Worm (Caenorhabditis elegans) whole organism, L2 larva: ENCODE results near the gene idpc-5.

Experiments used
- C34F6.9 ChIP-seq: fragments of 150-350 bp; optimal IDR thresholded peaks from 2 replicates; lab custom pipeline; 2014; ENCODE audit warnings: missing biosample characterization, missing genetic modification characterization
- F13H6.1 ChIP-seq: sonication (generic microtip); optimal IDR thresholded peaks from 2 replicates; lab custom pipeline; 2016; ENCODE audit warnings: missing genetic modification characterization, missing compliant biosample characterization
- R02D3.7 ChIP-seq: fragments of 150-350 bp; optimal IDR thresholded peaks from 2 replicates; lab custom pipeline; 2014; ENCODE audit warnings: missing biosample characterization, missing genetic modification characterization
- ZK546.5 ChIP-seq: sonication (generic microtip); optimal IDR thresholded peaks from 2 replicates; lab custom pipeline; 2017; ENCODE audit warnings: missing biosample characterization, missing genetic modification characterization
- alr-1 ChIP-seq: fragments of 150-350 bp; optimal IDR thresholded peaks from 2 replicates; lab custom pipeline; 2014; ENCODE audit warnings: missing biosample characterization, missing genetic modification characterization
- aly-2 ChIP-seq: fragments of 150-350 bp; optimal IDR thresholded peaks from 2 replicates; lab custom pipeline; 2014; ENCODE audit warnings: missing biosample characterization, missing genetic modification characterization
- ama-1 ChIP-seq: fragments of 150-350 bp; optimal IDR thresholded peaks from 2 replicates; lab custom pipeline; 2018; ENCODE audit warnings: inconsistent platforms
- blmp-1 ChIP-seq: sonication (generic microtip); optimal IDR thresholded peaks from 2 replicates; lab custom pipeline; 2017; ENCODE audit warnings: missing genetic modification characterization, mild to moderate bottlenecking, missing compliant biosample characterization, antibody characterized with exemption, moderate library complexity; ENCODE audit not compliant: insufficient read depth
- ceh-16 ChIP-seq: fragments of 150-350 bp; optimal IDR thresholded peaks from 2 replicates; lab custom pipeline; 2014; ENCODE audit warnings: missing biosample characterization, missing genetic modification characterization
- ceh-82 ChIP-seq: fragments of 150-350 bp; optimal IDR thresholded peaks from 2 replicates; lab custom pipeline; 2014; ENCODE audit warnings: missing biosample characterization, missing genetic modification characterization
- crh-2 ChIP-seq: sonication (generic microtip); optimal IDR thresholded peaks from 2 replicates; lab custom pipeline; 2017; ENCODE audit warnings: missing biosample characterization, missing genetic modification characterization
- egl-27 ChIP-seq: sonication (generic microtip); optimal IDR thresholded peaks from 3 replicates; lab custom pipeline; 2017; ENCODE audit warnings: missing biosample characterization, missing genetic modification reagents, missing genetic modification characterization
- elt-1 ChIP-seq: fragments of 150-350 bp; optimal IDR thresholded peaks from 2 replicates; lab custom pipeline; 2014; ENCODE audit warnings: missing biosample characterization, missing genetic modification characterization
- elt-3 ChIP-seq: sonication (generic microtip); optimal IDR thresholded peaks from 2 replicates; lab custom pipeline; 2017; ENCODE audit warnings: missing biosample characterization, missing genetic modification characterization
- gmeb-1 ChIP-seq: fragments of 150-350 bp; optimal IDR thresholded peaks from 2 replicates; lab custom pipeline; 2014; ENCODE audit warnings: missing biosample characterization, missing genetic modification characterization
- lin-11 ChIP-seq: fragments of 150-350 bp; sonication (generic microtip); optimal IDR thresholded peaks from 2 replicates; lab custom pipeline; 2014; ENCODE audit warnings: missing biosample characterization, missing genetic modification characterization, inconsistent platforms, mixed read lengths
- lin-13 ChIP-seq: fragments of 150-350 bp; optimal IDR thresholded peaks from 2 replicates; lab custom pipeline; 2014; ENCODE audit warnings: missing biosample characterization, missing genetic modification reagents, missing genetic modification characterization
- lin-39 ChIP-seq: fragments of 150-350 bp; optimal IDR thresholded peaks from 2 replicates; lab custom pipeline; 2014; ENCODE audit warnings: missing biosample characterization, missing genetic modification reagents, missing genetic modification characterization
- lsy-2 ChIP-seq, 2 experiments: fragments of 150-350 bp in 1 of 2; sonication (generic microtip) in 1 of 2; optimal IDR thresholded peaks; 2 replicates each; lab custom pipeline; 2014 to 2017; ENCODE audit warnings: missing biosample characterization in 2 of 2, missing genetic modification characterization in 2 of 2
- mab-5 ChIP-seq: fragments of 150-350 bp; optimal IDR thresholded peaks from 2 replicates; lab custom pipeline; 2014; ENCODE audit warnings: missing biosample characterization, missing genetic modification characterization
- mbf-1 ChIP-seq: sonication (generic microtip); optimal IDR thresholded peaks from 2 replicates; lab custom pipeline; 2017; ENCODE audit warnings: missing biosample characterization, missing genetic modification characterization
- mdl-1 ChIP-seq, 2 experiments: fragments of 150-350 bp in 1 of 2; sonication (generic microtip) in 1 of 2; optimal IDR thresholded peaks; 2 replicates each; lab custom pipeline; 2017; ENCODE audit warnings: missing biosample characterization in 2 of 2, missing genetic modification characterization in 2 of 2
- nhr-10 ChIP-seq: sonication (generic microtip); optimal IDR thresholded peaks from 2 replicates; lab custom pipeline; 2017; ENCODE audit warnings: missing biosample characterization, missing genetic modification characterization
- nhr-11 ChIP-seq: fragments of 150-350 bp; optimal IDR thresholded peaks from 2 replicates; lab custom pipeline; 2014; ENCODE audit warnings: missing biosample characterization, missing genetic modification characterization
- nhr-12 ChIP-seq: fragments of 150-350 bp; optimal IDR thresholded peaks from 2 replicates; lab custom pipeline; 2014; ENCODE audit warnings: missing biosample characterization, missing genetic modification characterization
- nhr-21 ChIP-seq: fragments of 150-350 bp; optimal IDR thresholded peaks from 2 replicates; lab custom pipeline; 2014; ENCODE audit warnings: missing biosample characterization, missing genetic modification characterization
- nhr-23 ChIP-seq: fragments of 150-350 bp; optimal IDR thresholded peaks from 2 replicates; lab custom pipeline; 2014; ENCODE audit warnings: missing biosample characterization, missing genetic modification reagents, missing genetic modification characterization
- nhr-25 ChIP-seq: fragments of 150-350 bp; sonication (generic microtip); optimal IDR thresholded peaks from 3 replicates; lab custom pipeline; 2014; ENCODE audit warnings: missing biosample characterization, missing genetic modification characterization
- nhr-77 ChIP-seq: fragments of 150-350 bp; optimal IDR thresholded peaks from 2 replicates; lab custom pipeline; 2014; ENCODE audit warnings: missing biosample characterization, missing genetic modification characterization
- peb-1 ChIP-seq: fragments of 150-350 bp; optimal IDR thresholded peaks from 2 replicates; lab custom pipeline; 2014; ENCODE audit warnings: missing biosample characterization, missing genetic modification characterization
- skn-1 ChIP-seq: sonication (generic microtip); optimal IDR thresholded peaks from 2 replicates; lab custom pipeline; 2017; ENCODE audit warnings: missing biosample characterization, missing genetic modification characterization
- sma-3 ChIP-seq: sonication (generic microtip); optimal IDR thresholded peaks from 2 replicates; lab custom pipeline; 2016; ENCODE audit warnings: missing genetic modification reagents, missing genetic modification characterization, missing compliant biosample characterization
- sma-9 ChIP-seq, 2 experiments: fragments of 150-350 bp in 1 of 2; sonication (generic microtip) in 1 of 2; optimal IDR thresholded peaks; 2 replicates each; lab custom pipeline; 2014 to 2016; ENCODE audit warnings: missing genetic modification characterization in 2 of 2, mild to moderate bottlenecking in 1 of 2, missing biosample characterization in 1 of 2, missing compliant biosample characterization in 1 of 2, missing genetic modification reagents in 1 of 2, moderate library complexity in 1 of 2
- snpc-4 ChIP-seq: fragments of 150-350 bp; optimal IDR thresholded peaks from 2 replicates; lab custom pipeline; 2014; ENCODE audit warnings: missing biosample characterization, missing genetic modification characterization
- unc-39 ChIP-seq: fragments of 150-350 bp; optimal IDR thresholded peaks from 2 replicates; lab custom pipeline; 2014; ENCODE audit warnings: missing biosample characterization, missing genetic modification characterization
- unc-55 ChIP-seq: fragments of 150-350 bp; sonication (generic microtip); optimal IDR thresholded peaks from 3 replicates; lab custom pipeline; 2014; ENCODE audit warnings: missing biosample characterization, missing genetic modification reagents, missing genetic modification characterization
- unc-62 ChIP-seq: fragments of 150-350 bp; optimal IDR thresholded peaks from 2 replicates; lab custom pipeline; 2014; ENCODE audit warnings: missing biosample characterization, missing genetic modification reagents, missing genetic modification characterization
- zag-1 ChIP-seq: fragments of 150-350 bp; optimal IDR thresholded peaks from 2 replicates; lab custom pipeline; 2014; ENCODE audit warnings: missing biosample characterization, missing genetic modification characterization
- ztf-1 ChIP-seq: fragments of 200-800 bp; sonication (Bioruptor generic); conservative IDR thresholded peaks from 2 replicates; pipeline ENCODE4 v1.3.6; 2022; ENCODE audit warnings: missing genetic modification characterization, missing compliant biosample characterization

idpc-5 gene

DNA sequence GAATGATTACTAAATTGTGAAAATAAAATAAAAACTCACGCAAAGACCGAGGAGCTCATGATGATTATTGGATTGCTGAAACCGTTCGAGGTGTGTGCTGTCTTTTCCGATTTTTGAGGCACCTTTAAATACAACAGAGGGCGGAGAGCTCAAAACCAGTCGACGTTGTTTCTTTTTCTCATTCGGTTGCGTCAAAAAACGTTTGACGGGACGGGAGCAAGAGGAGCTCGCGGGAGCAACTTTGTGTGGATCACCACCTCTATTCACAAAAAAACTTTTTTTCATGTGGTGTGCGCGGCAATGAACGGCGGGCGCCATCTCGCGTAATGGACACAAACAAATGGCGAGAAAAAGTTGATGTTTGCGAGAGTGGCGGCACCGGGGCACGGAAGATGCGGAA is 6.4 kb upstream of the idpc-5 start, which contains the start of gene idpc-3:
TSS of gene idpc-3 (minus strand) at position 101 of the 400 bp plus-strand sequence.
- no peak for TF ChIP-seq lin-13
- no peak for TF ChIP-seq ZK546.5 (tag; lab: Kevin White, UChicago)
- no peak for TF ChIP-seq egl-27 (tag; lab: Kevin White, UChicago)
- no peak for TF ChIP-seq R02D3.7 (tag; lab: Kevin White, UChicago)
- no peak for TF ChIP-seq unc-62 (GFP tag; lab: Kevin White, UChicago)

DNA sequence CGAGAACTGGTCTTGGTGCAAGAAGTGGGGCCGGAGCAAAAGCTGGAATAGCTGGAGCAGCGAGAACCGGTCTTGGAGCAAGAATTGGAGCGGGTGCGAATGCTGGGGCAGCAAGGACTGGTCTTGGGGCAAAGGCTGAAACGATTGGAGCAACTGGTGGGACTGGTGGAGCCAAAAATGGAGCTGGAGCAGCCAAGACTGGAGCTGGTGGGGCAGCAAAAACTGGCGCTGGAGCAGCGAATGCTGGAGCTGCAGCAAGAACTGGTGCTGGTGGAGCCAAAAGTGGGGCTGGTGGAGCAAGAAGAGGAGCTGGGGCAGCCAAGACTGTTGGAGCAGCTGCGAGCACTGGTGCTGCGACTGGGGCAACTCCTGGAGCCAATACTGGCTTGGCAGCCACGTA is 5.9 kb upstream of the idpc-5 start:
- no peak for TF ChIP-seq C34F6.9
- TF ChIP-seq, all 48 proteins: peak for 0

DNA sequence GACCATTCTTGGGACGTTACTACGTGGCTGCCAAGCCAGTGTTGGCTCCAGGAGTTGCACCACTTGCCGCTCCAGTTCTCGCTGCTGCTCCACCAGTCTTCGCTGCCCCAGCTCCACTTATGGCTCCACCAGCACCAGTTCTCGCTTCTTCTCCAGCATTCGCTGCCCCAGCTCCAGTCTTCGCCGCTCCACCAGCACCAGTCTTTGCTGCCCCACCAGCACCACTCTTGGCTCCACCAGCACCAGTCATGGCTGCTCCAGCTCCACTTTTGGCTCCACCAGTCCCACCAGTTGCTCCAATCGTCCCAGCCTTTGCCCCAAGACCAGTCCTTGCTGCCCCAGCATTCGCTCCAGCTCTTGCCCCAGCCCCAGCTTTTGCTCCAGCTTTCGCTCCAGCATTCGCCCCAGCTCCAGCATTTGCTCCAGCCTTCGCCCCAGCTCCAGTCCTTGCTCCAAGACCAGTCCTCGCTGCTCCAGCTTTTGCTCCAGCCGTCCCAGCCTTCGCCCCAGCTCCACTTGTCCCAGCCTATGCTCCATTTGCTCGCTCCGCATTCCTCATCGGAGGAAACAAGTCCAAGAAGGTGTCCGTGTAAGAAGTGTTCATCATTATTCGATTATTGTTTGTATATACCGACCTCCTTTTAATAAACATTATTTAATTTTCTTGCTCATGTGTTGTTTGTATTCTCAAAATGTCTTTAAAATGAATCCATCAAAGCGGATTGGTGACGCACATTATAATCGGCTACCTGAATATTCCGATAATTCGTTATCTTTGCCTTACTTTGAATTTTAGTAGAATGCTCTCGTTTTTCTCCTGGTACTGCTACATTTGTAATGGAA is 3.1 kb upstream of the idpc-5 start, which contains the start of gene T06E4.7:
TSS of gene T06E4.7 (plus strand) at position 793 of the 843 bp plus-strand sequence.
- TF ChIP-seq aly-2 (no peak), mdl-1 (tag; optimal IDR thresholded peaks at IDR 0.05; lab: Kevin White, UChicago) (no peak), ama-1 (no peak), lsy-2 (tag; optimal IDR thresholded peaks at IDR 0.05; lab: Kevin White, UChicago) (no peak), nhr-25 (tag; lab: Kevin White, UChicago) (no peak), ceh-82 (tag; lab: Kevin White, UChicago) (no peak), zag-1 (no peak), peb-1 (tag; lab: Kevin White, UChicago) (no peak), blmp-1 (no peak), lin-13 (no peak), mab-5 (tag; lab: Kevin White, UChicago) (no peak), lin-11 (tag; lab: Kevin White, UChicago) (no peak), alr-1 (tag; lab: Kevin White, UChicago) (no peak), unc-55 (GFP tag; lab: Kevin White, UChicago) (no peak), nhr-77 (no peak), R02D3.7 (tag; lab: Kevin White, UChicago) (no peak), elt-3 (tag; lab: Kevin White, UChicago) (no peak), sma-3 (no peak), nhr-21 (tag; lab: Kevin White, UChicago) (no peak)

DNA sequence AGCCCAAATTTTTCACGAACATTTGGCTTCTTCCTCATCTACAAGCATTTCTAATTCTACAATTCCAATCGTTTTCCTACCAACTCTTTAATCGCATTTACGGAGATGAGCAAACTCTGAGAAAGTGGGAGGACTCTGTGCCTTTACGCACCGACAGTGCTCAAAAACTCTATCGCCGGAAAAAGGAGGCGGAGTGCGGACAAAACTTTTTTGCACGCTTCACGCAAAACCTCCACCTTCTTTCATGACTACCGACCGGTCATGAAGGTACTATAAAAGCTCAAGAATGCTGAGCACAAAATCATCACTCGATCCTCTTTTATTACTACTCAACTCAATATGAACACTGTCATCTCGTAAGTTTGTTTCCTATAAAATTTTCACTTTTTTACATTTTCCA is 2.4 kb upstream of the idpc-5 start, which contains the start of gene idpc-4:
TSS of gene idpc-4 (plus strand) at position 301 of the 400 bp plus-strand sequence.
- TF ChIP-seq mdl-1 (tag; optimal IDR thresholded peaks at IDR 0.05; lab: Kevin White, UChicago), result no peak
- TF ChIP-seq C34F6.9, result no peak
- TF ChIP-seq lin-13, result no peak
- TF ChIP-seq nhr-77, result no peak
- TF ChIP-seq nhr-12 (tag; lab: Kevin White, UChicago), result no peak
- no peak for TF ChIP-seq R02D3.7 (tag; lab: Kevin White, UChicago)
- TF ChIP-seq ama-1, result no peak
- TF ChIP-seq ceh-82 (tag; lab: Kevin White, UChicago), result no peak
- TF ChIP-seq sma-9 (GFP tag; optimal IDR thresholded peaks at IDR 0.05; lab: Kevin White, UChicago), result no peak
- TF ChIP-seq sma-9 (tag; optimal IDR thresholded peaks at IDR 0.05; lab: Kevin White, UChicago), result no peak
- TF ChIP-seq gmeb-1 (tag; lab: Kevin White, UChicago), result no peak
- no peak for TF ChIP-seq blmp-1
- no peak for TF ChIP-seq lin-39 (tag; lab: Kevin White, UChicago)
- no peak for TF ChIP-seq aly-2
- TF ChIP-seq egl-27 (tag; lab: Kevin White, UChicago), result no peak
- no peak for TF ChIP-seq ceh-16
- TF ChIP-seq snpc-4 (tag; lab: Kevin White, UChicago), result no peak
- TF ChIP-seq elt-3 (tag; lab: Kevin White, UChicago), result no peak
- no peak for TF ChIP-seq mbf-1 (tag; lab: Kevin White, UChicago)
- no peak for TF ChIP-seq nhr-21 (tag; lab: Kevin White, UChicago)

DNA sequence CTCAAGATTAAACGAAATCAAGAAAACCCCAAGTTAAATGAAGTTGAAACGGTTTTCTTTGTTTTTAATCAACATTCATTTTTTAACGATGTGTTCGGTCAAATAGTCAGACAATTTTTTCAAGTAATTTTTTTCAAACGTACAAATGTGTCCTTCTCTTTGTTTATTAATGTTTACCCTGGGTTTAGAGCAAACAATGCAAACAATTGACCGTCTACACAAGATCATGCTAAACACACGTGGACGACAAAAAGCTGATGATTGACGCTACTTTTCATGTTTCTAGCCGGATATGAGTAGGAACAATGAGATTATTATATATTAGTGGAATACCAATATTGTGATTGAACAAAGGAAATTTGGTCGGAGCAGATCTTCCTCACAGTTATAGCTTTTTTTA is 1.3 kb downstream of the idpc-5 start:
- TF ChIP-seq elt-1 (tag; lab: Kevin White, UChicago) (no peak), sma-9 (GFP tag; optimal IDR thresholded peaks at IDR 0.05; lab: Kevin White, UChicago) (no peak), sma-9 (tag; optimal IDR thresholded peaks at IDR 0.05; lab: Kevin White, UChicago) (no peak), nhr-23 (tag; lab: Kevin White, UChicago) (no peak), aly-2 (no peak), snpc-4 (tag; lab: Kevin White, UChicago) (no peak), nhr-10 (tag; lab: Kevin White, UChicago) (no peak), F13H6.1 (no peak), nhr-11 (no peak), crh-2 (tag; lab: Kevin White, UChicago) (no peak), unc-39 (tag; lab: Kevin White, UChicago) (no peak), skn-1 (tag; lab: Kevin White, UChicago) (no peak), C34F6.9 (no peak), nhr-21 (tag; lab: Kevin White, UChicago) (no peak), egl-27 (tag; lab: Kevin White, UChicago) (no peak), ztf-1 (GFP tag; lab: Robert Waterston, UW) (no peak), alr-1 (tag; lab: Kevin White, UChicago) (no peak), mdl-1 (tag; optimal IDR thresholded peaks at IDR 0.05; lab: Kevin White, UChicago) (no peak), unc-55 (GFP tag; lab: Kevin White, UChicago) (no peak), lin-39 (tag; lab: Kevin White, UChicago) (no peak), peb-1 (tag; lab: Kevin White, UChicago) (no peak)
- TF ChIP-seq, all 48 proteins: peak for 0
